Worm (Caenorhabditis elegans) whole organism, L3 larva: ENCODE results near the gene W09G10.9.

Source experiments
- aly-2 ChIP-seq: fragments of 150-350 bp; optimal IDR thresholded peaks from 2 replicates; lab custom pipeline; 2014; ENCODE audit warnings: missing biosample characterization, missing genetic modification characterization
- nfya-1 ChIP-seq: sonication (generic microtip); optimal IDR thresholded peaks from 2 replicates; lab custom pipeline; 2017; ENCODE audit warnings: missing genetic modification characterization, mild to moderate bottlenecking, missing compliant biosample characterization, antibody characterized with exemption, moderate library complexity; ENCODE audit not compliant: insufficient read depth
- skn-1 ChIP-seq: fragments of 150-350 bp; optimal IDR thresholded peaks from 2 replicates; lab custom pipeline; 2014; ENCODE audit warnings: missing biosample characterization, missing genetic modification characterization

ce11 chrII:3527460-3527859 lies 5.9 kb downstream of the W09G10.9 start:
- no peak for TF ChIP-seq aly-2 (tag; lab: Kevin White, UChicago)
- no peak for TF ChIP-seq nfya-1 (tag; lab: Kevin White, UChicago)
- no peak for TF ChIP-seq skn-1 (tag; lab: Kevin White, UChicago)
